Worm (Caenorhabditis elegans) whole organism, L3 larva: Measurements from ENCODE around the gene srx-22.

Source experiments
- fkh-10 ChIP-seq: sonication (generic microtip); optimal IDR thresholded peaks from 2 replicates; lab custom pipeline; 2017; ENCODE audit warnings: missing biosample characterization, missing genetic modification reagents, missing genetic modification characterization
- tbx-2 ChIP-seq: sonication (generic microtip); optimal IDR thresholded peaks from 2 replicates; lab custom pipeline; 2016; ENCODE audit warnings: mild to moderate bottlenecking, missing genetic modification characterization, missing compliant biosample characterization

- TF ChIP-seq tbx-2 (tag; lab: Kevin White, UChicago) (no peak), fkh-10 (GFP tag; lab: Kevin White, UChicago) (no peak)
Observed at ce11 chrV:724470-724890, 44.7 kb downstream of the srx-22 start.
